Worm (Caenorhabditis elegans) whole organism, late embryonic: ENCODE results near the gene srbc-1.

Experiments
- Y22D7AL.16 ChIP-seq: sonication (generic microtip); optimal IDR thresholded peaks from 2 replicates; lab custom pipeline; 2016; ENCODE audit warnings: missing genetic modification characterization, missing compliant biosample characterization
- ceh-9 ChIP-seq: sonication (generic microtip); optimal IDR thresholded peaks from 2 replicates; lab custom pipeline; 2016; ENCODE audit warnings: mild to moderate bottlenecking, missing genetic modification characterization, inconsistent platforms, missing compliant biosample characterization
- dve-1 ChIP-seq: sonication (generic microtip); optimal IDR thresholded peaks from 2 replicates; lab custom pipeline; 2017; ENCODE audit warnings: antibody characterized with exemption, mild to moderate bottlenecking, missing genetic modification characterization, missing compliant biosample characterization
- fkh-10 ChIP-seq: fragments of 150-350 bp; optimal IDR thresholded peaks from 2 replicates; lab custom pipeline; 2014; ENCODE audit warnings: missing biosample characterization, missing genetic modification reagents, missing genetic modification characterization
- lim-6 ChIP-seq: sonication (generic microtip); optimal IDR thresholded peaks from 2 replicates; lab custom pipeline; 2016; ENCODE audit warnings: missing genetic modification characterization, missing compliant biosample characterization
- mec-3 ChIP-seq: sonication (generic microtip); optimal IDR thresholded peaks from 2 replicates; lab custom pipeline; 2016; ENCODE audit warnings: borderline replicate concordance, missing genetic modification characterization, missing compliant biosample characterization
- nhr-11 ChIP-seq: fragments of 150-350 bp; optimal IDR thresholded peaks from 2 replicates; lab custom pipeline; 2014; ENCODE audit warnings: missing biosample characterization, missing genetic modification characterization
- pqm-1 ChIP-seq: sonication (generic microtip); optimal IDR thresholded peaks from 2 replicates; lab custom pipeline; 2016; ENCODE audit warnings: missing genetic modification characterization, missing compliant biosample characterization
- tbx-2 ChIP-seq: sonication (generic microtip); optimal IDR thresholded peaks from 2 replicates; lab custom pipeline; 2016; ENCODE audit warnings: missing genetic modification characterization, missing compliant biosample characterization
- tbx-7 ChIP-seq: sonication (generic microtip); optimal IDR thresholded peaks from 2 replicates; lab custom pipeline; 2016; ENCODE audit warnings: missing genotype, missing genetic modification characterization, missing compliant biosample characterization
- ttx-3 ChIP-seq: sonication (generic microtip); optimal IDR thresholded peaks from 2 replicates; lab custom pipeline; 2016; ENCODE audit warnings: missing genetic modification reagents, missing genetic modification characterization, missing compliant biosample characterization

ce11 chrV:3351266-3351665 is 49.5 kb upstream of the srbc-1 start, which contains the start of gene str-63:
- no peak for TF ChIP-seq tbx-7 (tag; lab: Kevin White, UChicago)
- TF ChIP-seq pqm-1 (tag; lab: Kevin White, UChicago) = no peak
- TF ChIP-seq lim-6 (tag; lab: Kevin White, UChicago) = no peak
- TF ChIP-seq dve-1 = no peak
- TF ChIP-seq fkh-10 (GFP tag; lab: Kevin White, UChicago) = no peak
- no peak for TF ChIP-seq nhr-11 (tag; lab: Kevin White, UChicago)
- TF ChIP-seq Y22D7AL.16 = no peak
- no peak for TF ChIP-seq ttx-3 (tag; lab: Kevin White, UChicago)
- no peak for TF ChIP-seq mec-3 (tag; lab: Kevin White, UChicago)
- TF ChIP-seq ceh-9 (tag; lab: Kevin White, UChicago) = no peak
- no peak for TF ChIP-seq tbx-2 (tag; lab: Kevin White, UChicago)
